Fruit fly (Drosophila melanogaster) whole organism, embryonic: ENCODE results near the gene GC.

Source experiments
- Atf6 ChIP-seq: fragments of 200-800 bp; sonication (Bioruptor generic); IDR thresholded peaks from 2 replicates; pipeline ENCODE4 v1.3.6; 2022; ENCODE audit warnings: missing biosample characterization, missing genetic modification characterization
- B-H2 ChIP-seq: fragments of 200-800 bp; sonication (Bioruptor generic); optimal IDR thresholded peaks from 2 replicates; lab custom pipeline; 2018; ENCODE audit warnings: missing biosample characterization, mild to moderate bottlenecking, missing genetic modification characterization
- Bdp1 ChIP-seq: fragments of 200-800 bp; sonication (Bioruptor generic); optimal IDR thresholded peaks from 3 replicates; lab custom pipeline; 2016; ENCODE audit warnings: missing biosample characterization, missing genetic modification characterization
- BtbVII ChIP-seq: fragments of 200-800 bp; sonication (Bioruptor generic); optimal IDR thresholded peaks from 3 replicates; lab custom pipeline; 2017; ENCODE audit warnings: missing biosample characterization, mild to moderate bottlenecking, missing genetic modification characterization
- CG10979 ChIP-seq: fragments of 200-800 bp; sonication (Bioruptor generic); optimal IDR thresholded peaks from 2 replicates; lab custom pipeline; 2018; ENCODE audit warnings: missing biosample characterization, mild to moderate bottlenecking, missing genetic modification characterization, moderate library complexity
- CG11247 ChIP-seq: fragments of 200-800 bp; sonication (Bioruptor generic); IDR thresholded peaks from 2 replicates; pipeline ENCODE4 v1.3.6; 2022; ENCODE audit warnings: missing biosample characterization, missing genetic modification characterization
- CG15073 ChIP-seq: fragments of 200-800 bp; sonication (Bioruptor generic); optimal IDR thresholded peaks from 2 replicates; lab custom pipeline; 2016; ENCODE audit warnings: missing biosample characterization, missing genetic modification characterization
- CG18262 ChIP-seq: fragments of 200-800 bp; optimal IDR thresholded peaks from 3 replicates; lab custom pipeline; 2019; ENCODE audit warnings: missing biosample characterization, mild to moderate bottlenecking, missing genetic modification characterization, moderate library complexity
- CG1832 ChIP-seq: fragments of 200-800 bp; sonication (Bioruptor generic); optimal IDR thresholded peaks from 2 replicates; lab custom pipeline; 2017; ENCODE audit warnings: missing biosample characterization, mild to moderate bottlenecking, missing genetic modification characterization, inconsistent platforms
- CG2129 ChIP-seq: fragments of 200-800 bp; sonication (Bioruptor generic); IDR thresholded peaks from 2 replicates; pipeline ENCODE4 v1.3.6; 2022; ENCODE audit warnings: missing biosample characterization, missing genetic modification characterization; ENCODE audit not compliant: partially characterized antibody
- CG2678 ChIP-seq: fragments of 200-800 bp; sonication (Bioruptor generic); optimal IDR thresholded peaks from 3 replicates; lab custom pipeline; 2019; ENCODE audit warnings: missing biosample characterization, mild to moderate bottlenecking, missing genetic modification characterization, moderate library complexity
- CG30020 ChIP-seq: fragments of 200-800 bp; optimal IDR thresholded peaks from 2 replicates; lab custom pipeline; 2019; ENCODE audit warnings: missing biosample characterization, mild to moderate bottlenecking, missing genetic modification characterization, moderate library complexity
- CG31365 ChIP-seq: fragments of 200-800 bp; sonication (Bioruptor generic); optimal IDR thresholded peaks from 2 replicates; lab custom pipeline; 2018; ENCODE audit warnings: missing biosample characterization, mild to moderate bottlenecking, missing genetic modification characterization
- CG31441 ChIP-seq: fragments of 200-800 bp; sonication (Bioruptor generic); IDR thresholded peaks from 2 replicates; pipeline ENCODE4 v1.3.6; 2022; ENCODE audit warnings: missing biosample characterization, missing genetic modification characterization
- CG4282 ChIP-seq: fragments of 200-800 bp; sonication (Bioruptor generic); optimal IDR thresholded peaks from 2 replicates; lab custom pipeline; 2016; ENCODE audit warnings: missing biosample characterization, missing genetic modification characterization
- CG4404 ChIP-seq: fragments of 200-800 bp; sonication (Bioruptor generic); IDR thresholded peaks from 2 replicates; pipeline ENCODE4 v1.3.6; 2022; ENCODE audit warnings: missing biosample characterization, missing genetic modification characterization
- CG4707 ChIP-seq: fragments of 200-800 bp; sonication (Bioruptor generic); optimal IDR thresholded peaks from 2 replicates; lab custom pipeline; 2018; ENCODE audit warnings: missing biosample characterization, mild to moderate bottlenecking, missing genetic modification characterization, moderate library complexity
- CG4730 ChIP-seq: fragments of 200-800 bp; sonication (Bioruptor generic); IDR thresholded peaks from 2 replicates; pipeline ENCODE4 v1.3.6; 2022; ENCODE audit warnings: missing biosample characterization, missing genetic modification characterization
- CG6254 ChIP-seq: fragments of 200-800 bp; sonication (Bioruptor generic); optimal IDR thresholded peaks from 3 replicates; lab custom pipeline; 2017; ENCODE audit warnings: mild to moderate bottlenecking, missing biosample characterization, missing genetic modification reagents, missing genetic modification characterization
- CG8359 ChIP-seq: fragments of 200-800 bp; sonication (Bioruptor generic); optimal IDR thresholded peaks from 2 replicates; lab custom pipeline; 2017; ENCODE audit warnings: missing biosample characterization, mild to moderate bottlenecking, missing genetic modification characterization, borderline replicate concordance
- CG8388 ChIP-seq: fragments of 200-800 bp; sonication (Bioruptor generic); optimal IDR thresholded peaks from 2 replicates; lab custom pipeline; 2019; ENCODE audit warnings: missing biosample characterization, mild to moderate bottlenecking, missing genetic modification characterization, moderate library complexity
- CG8924 ChIP-seq: fragments of 200-800 bp; optimal IDR thresholded peaks from 3 replicates; lab custom pipeline; 2019; ENCODE audit warnings: missing biosample characterization, mild to moderate bottlenecking, missing genetic modification characterization, moderate library complexity
- CG9876 ChIP-seq: fragments of 200-800 bp; sonication (Bioruptor generic); optimal IDR thresholded peaks from 2 replicates; lab custom pipeline; 2016; ENCODE audit warnings: missing biosample characterization, missing genetic modification characterization
- D19B ChIP-seq: fragments of 200-800 bp; sonication (Bioruptor generic); optimal IDR thresholded peaks from 2 replicates; lab custom pipeline; 2017; ENCODE audit warnings: missing biosample characterization, mild to moderate bottlenecking, missing genetic modification characterization
- Dip3 ChIP-seq: fragments of 200-800 bp; sonication (Bioruptor generic); optimal IDR thresholded peaks from 3 replicates; lab custom pipeline; 2016; ENCODE audit warnings: missing biosample characterization, missing genetic modification characterization
- GATAe ChIP-seq: fragments of 200-800 bp; sonication (Bioruptor generic); conservative IDR thresholded peaks from 2 replicates; pipeline ENCODE4 v1.3.6; 2022; ENCODE audit warnings: missing biosample characterization, missing genetic modification characterization
- Hey ChIP-seq: fragments of 200-800 bp; sonication (Bioruptor generic); optimal IDR thresholded peaks from 3 replicates; lab custom pipeline; 2018; ENCODE audit warnings: missing biosample characterization, mild to moderate bottlenecking, missing genetic modification characterization
- Lhr ChIP-seq: fragments of 200-800 bp; sonication (Bioruptor generic); optimal IDR thresholded peaks from 3 replicates; lab custom pipeline; 2017; ENCODE audit warnings: mild to moderate bottlenecking, missing biosample characterization, missing genetic modification reagents, missing genetic modification characterization
- Med ChIP-seq: fragments of 200-800 bp; sonication (Bioruptor generic); peaks from one replicate; lab custom pipeline; 2016; ENCODE audit warnings: missing biosample characterization, missing genetic modification characterization, mild to moderate bottlenecking, inconsistent platforms, moderate library complexity
- NK7.1 ChIP-seq: fragments of 200-800 bp; sonication (Bioruptor generic); optimal IDR thresholded peaks from 3 replicates; lab custom pipeline; 2016; ENCODE audit warnings: missing biosample characterization, missing genetic modification characterization
- Nf-YB ChIP-seq: fragments of 200-800 bp; sonication (Bioruptor generic); optimal IDR thresholded peaks from 3 replicates; lab custom pipeline; 2019; ENCODE audit warnings: missing biosample characterization, mild to moderate bottlenecking, missing genetic modification characterization, moderate library complexity
- ab ChIP-seq: fragments of 200-800 bp; sonication (Bioruptor generic); optimal IDR thresholded peaks from 2 replicates; lab custom pipeline; 2016; ENCODE audit warnings: missing biosample characterization, missing genetic modification characterization
- ara ChIP-seq: fragments of 200-800 bp; sonication (Bioruptor generic); IDR thresholded peaks from 2 replicates; pipeline ENCODE4 v1.3.6; 2022; ENCODE audit warnings: missing biosample characterization, missing genetic modification characterization
- ase ChIP-seq: fragments of 200-800 bp; sonication (Bioruptor generic); IDR thresholded peaks from 3 replicates; pipeline ENCODE4 v1.3.6; 2022; ENCODE audit warnings: missing biosample characterization, missing genetic modification characterization
- bbx ChIP-seq: fragments of 200-800 bp; sonication (Bioruptor generic); IDR thresholded peaks from 2 replicates; pipeline ENCODE4 v1.3.6; 2022; ENCODE audit warnings: missing biosample characterization, missing genetic modification characterization; ENCODE audit not compliant: partially characterized antibody
- caup ChIP-seq: fragments of 200-800 bp; sonication (Bioruptor generic); optimal IDR thresholded peaks from 3 replicates; lab custom pipeline; 2017; ENCODE audit warnings: missing biosample characterization, mild to moderate bottlenecking, missing genetic modification characterization, moderate library complexity; ENCODE audit not compliant: severe bottlenecking
- da ChIP-seq: fragments of 200-800 bp; sonication (Bioruptor generic); optimal IDR thresholded peaks from 2 replicates; lab custom pipeline; 2016; ENCODE audit warnings: missing biosample characterization, missing genetic modification characterization
- dpn ChIP-seq, 2 experiments: fragments of 200-800 bp; sonication (Bioruptor generic); optimal IDR thresholded peaks; 3 replicates each; lab custom pipeline; 2016; ENCODE audit warnings: missing biosample characterization in 2 of 2, missing genetic modification characterization in 2 of 2
- eyg ChIP-seq: fragments of 200-800 bp; sonication (Bioruptor generic); optimal IDR thresholded peaks from 3 replicates; lab custom pipeline; 2016; ENCODE audit warnings: missing biosample characterization, missing genetic modification characterization
- fd96Cb ChIP-seq: fragments of 200-800 bp; sonication (Bioruptor generic); optimal IDR thresholded peaks from 2 replicates; lab custom pipeline; 2018; ENCODE audit warnings: missing biosample characterization, mild to moderate bottlenecking, missing genetic modification characterization, moderate library complexity
- h ChIP-seq: fragments of >200 bp; optimal IDR thresholded peaks from 2 replicates; lab custom pipeline; 2017
- mam ChIP-seq: fragments of 200-800 bp; sonication (Bioruptor generic); optimal IDR thresholded peaks from 3 replicates; lab custom pipeline; 2016; ENCODE audit warnings: missing biosample characterization, missing genetic modification characterization
- nom ChIP-seq: fragments of 200-800 bp; sonication (Bioruptor generic); optimal IDR thresholded peaks from 2 replicates; lab custom pipeline; 2017; ENCODE audit warnings: missing biosample characterization, missing genetic modification characterization, mild to moderate bottlenecking, moderate library complexity, missing genetic modification reagents
- oc ChIP-seq: fragments of 200-800 bp; sonication (Bioruptor generic); optimal IDR thresholded peaks from 2 replicates; lab custom pipeline; 2018; ENCODE audit warnings: missing biosample characterization, mild to moderate bottlenecking, missing genetic modification characterization, moderate library complexity
- onecut ChIP-seq: fragments of 200-800 bp; sonication (Bioruptor generic); IDR thresholded peaks from 2 replicates; pipeline ENCODE4 v1.3.6; 2022; ENCODE audit warnings: missing biosample characterization, missing genetic modification characterization
- so ChIP-seq: fragments of 200-800 bp; sonication (Bioruptor generic); IDR thresholded peaks from 3 replicates; pipeline ENCODE4 v1.3.6; 2022; ENCODE audit warnings: missing biosample characterization, missing genetic modification characterization
- sob ChIP-seq: fragments of 200-800 bp; sonication (Bioruptor generic); IDR thresholded peaks from 2 replicates; pipeline ENCODE4 v1.3.6; 2022; ENCODE audit warnings: missing biosample characterization, missing genetic modification characterization
- vfl ChIP-seq: fragments of 200-800 bp; sonication (Bioruptor generic); optimal IDR thresholded peaks from 2 replicates; lab custom pipeline; 2016; ENCODE audit warnings: missing biosample characterization, missing genetic modification characterization
- yki ChIP-seq: fragments of >200 bp; optimal IDR thresholded peaks from 3 replicates; lab custom pipeline; 2018
- zfh1 ChIP-seq: fragments of 200-800 bp; sonication (Bioruptor generic); IDR thresholded peaks from 3 replicates; pipeline ENCODE4 v1.3.6; 2022; ENCODE audit warnings: missing biosample characterization, missing genetic modification characterization
- zfh2 ChIP-seq: fragments of 200-800 bp; sonication (Bioruptor generic); optimal IDR thresholded peaks from 2 replicates; lab custom pipeline; 2016; ENCODE audit warnings: missing biosample characterization, missing genetic modification characterization

Gene GC

DNA sequence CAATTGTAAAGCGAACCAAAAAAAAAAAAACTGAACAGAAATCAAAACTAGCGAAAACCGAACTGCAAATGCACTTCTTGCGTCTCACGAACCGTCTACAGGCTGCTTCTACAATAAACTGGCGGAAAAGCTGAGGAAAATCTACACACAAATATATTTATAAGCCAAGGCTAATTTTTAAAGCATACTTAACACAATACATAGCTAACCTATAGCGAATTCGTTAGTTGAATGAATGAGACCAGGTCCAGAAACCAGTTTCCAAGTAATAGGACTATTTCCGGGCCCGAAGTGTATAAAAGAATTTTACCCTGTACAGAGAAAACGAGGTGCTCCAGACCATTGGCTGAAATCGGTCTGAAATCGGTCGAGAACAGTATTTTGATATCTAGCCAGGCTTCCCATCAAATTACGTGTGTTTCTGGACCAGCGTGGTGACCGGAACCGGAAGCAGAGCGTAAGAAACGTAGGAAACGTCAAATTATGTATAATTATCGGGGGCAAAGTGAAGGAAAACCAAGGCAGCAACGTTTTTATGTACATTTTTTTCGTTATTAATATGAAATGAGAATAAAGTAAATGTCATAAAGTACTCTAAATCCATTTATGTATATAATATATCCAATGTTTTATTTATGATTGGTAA is 53.2 kb downstream of the GC start (continued):
- TF ChIP-seq CG8388 (no peak), CG8359 (GFP tag; lab: Kevin White, UChicago) (no peak), zfh1 (GFP tag; lab: Robert Waterston, UW) (0 out of 3 replicates have a peak, but pooled peaks have one; percentile 42), CG4707 (GFP tag; lab: Kevin White, UChicago) (no peak), CG31441 (GFP tag; lab: Robert Waterston, UW) (0 out of 2 replicates have a peak, but pooled peaks have one; percentile 13), onecut (GFP tag; lab: Robert Waterston, UW) (no peak), caup (no peak), CG4282 (GFP tag; lab: Kevin White, UChicago) (peak; percentile 3), B-H2 (no peak), D19B (no peak), Atf6 (GFP tag; lab: Robert Waterston, UW) (no peak), BtbVII (peak; percentile 25), CG9876 (GFP tag; lab: Kevin White, UChicago) (no peak), ab (GFP tag; lab: Kevin White, UChicago) (no peak), so (GFP tag; lab: Robert Waterston, UW) (peak; percentile 47; the same call in 1 of the 3 replicates), Bdp1 (GFP tag; lab: Kevin White, UChicago) (no peak), Dip3 (GFP tag; lab: Kevin White, UChicago) (no peak), eyg (GFP tag; lab: Kevin White, UChicago) (no peak), Hey (tag; lab: Kevin White, UChicago) (no peak), CG4730 (GFP tag; lab: Robert Waterston, UW) (no peak), Nf-YB (no peak), da (GFP tag; lab: Kevin White, UChicago) (no peak), NK7.1 (GFP tag; lab: Kevin White, UChicago) (no peak), bbx (GFP tag; lab: Robert Waterston, UW) (no peak), GATAe (GFP tag; lab: Robert Waterston, UW) (no peak), mam (no peak), CG2129 (GFP tag; lab: Robert Waterston, UW) (no peak), yki (lab: Kevin White, UChicago) (no peak), ase (GFP tag; lab: Robert Waterston, UW) (no peak), zfh2 (GFP tag; lab: Kevin White, UChicago) (no peak), oc (tag; lab: Kevin White, UChicago) (no peak), Med (GFP tag; lab: Kevin White, UChicago) (peak; percentile 48), CG30020 (tag; lab: Kevin White, UChicago) (no peak), CG2678 (no peak), CG11247 (GFP tag; lab: Robert Waterston, UW) (no peak), fd96Cb (tag; lab: Kevin White, UChicago) (no peak), CG6254 (peak; percentile 16), CG31365 (tag; lab: Kevin White, UChicago) (no peak), CG15073 (GFP tag; lab: Kevin White, UChicago) (no peak), Lhr (GFP tag; lab: Kevin White, UChicago) (no peak), CG1832 (GFP tag; lab: Kevin White, UChicago) (no peak), dpn (GFP tag; optimal IDR thresholded peaks at IDR 0.05; lab: Kevin White, UChicago) (no peak), CG18262 (tag; lab: Kevin White, UChicago) (no peak), CG4404 (GFP tag; lab: Robert Waterston, UW) (no peak), ara (GFP tag; lab: Robert Waterston, UW) (no peak), CG10979 (tag; lab: Kevin White, UChicago) (no peak), CG8924 (tag; lab: Kevin White, UChicago) (no peak), sob (GFP tag; lab: Robert Waterston, UW) (0 out of 2 replicates have a peak, but pooled peaks have one; percentile 17), h (no peak), vfl (GFP tag; lab: Kevin White, UChicago) (no peak), nom (GFP tag; lab: Kevin White, UChicago) (no peak)
